Worm (Caenorhabditis elegans) whole organism, L4/young adult: ENCODE data around the gene T22B7.3.

ENCODE experiments used
- W03F9.2 ChIP-seq: fragments of 150-350 bp; optimal IDR thresholded peaks from 2 replicates; lab custom pipeline; 2014; ENCODE audit warnings: missing biosample characterization, missing genetic modification characterization
- dao-5 ChIP-seq: sonication (generic microtip); optimal IDR thresholded peaks from 2 replicates; lab custom pipeline; 2016; ENCODE audit warnings: missing genotype, missing genetic modification characterization, moderate library complexity, missing compliant biosample characterization
- him-1 ChIP-seq: sonication (generic microtip); optimal IDR thresholded peaks from 2 replicates; lab custom pipeline; 2016; ENCODE audit warnings: missing genotype, missing genetic modification reagents, missing genetic modification characterization, missing compliant biosample characterization

DNA sequence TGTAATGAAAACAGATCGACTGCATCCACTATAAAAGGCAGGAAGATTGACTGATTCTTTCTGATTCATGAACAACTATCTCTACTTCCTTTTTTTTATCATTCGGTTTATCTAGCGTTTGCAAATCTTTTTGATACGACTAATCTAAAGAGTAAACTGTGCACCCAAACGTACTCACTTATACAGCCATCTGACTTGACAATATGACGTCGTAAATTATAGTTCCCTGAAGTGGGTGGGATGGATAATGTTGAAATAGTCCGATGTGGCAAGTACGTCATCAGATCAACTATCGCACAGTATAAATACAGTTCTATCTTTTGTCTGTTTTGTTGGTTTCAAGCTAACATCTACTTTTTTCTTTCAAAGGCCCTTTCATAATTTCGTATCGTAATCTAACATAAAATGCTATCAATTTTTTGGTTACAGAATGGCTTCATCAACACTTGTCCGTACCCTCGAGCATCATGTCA, at the start of gene T22B7.3:
- TF ChIP-seq him-1: no peak
- no peak for TF ChIP-seq dao-5
- TF ChIP-seq W03F9.2 (tag; lab: Kevin White, UChicago): no peak
